Worm (Caenorhabditis elegans) whole organism, L4/young adult: Measurements from ENCODE around the gene F09C6.11.

Experiments
- dao-5 ChIP-seq: sonication (generic microtip); optimal IDR thresholded peaks from 2 replicates; lab custom pipeline; 2016; ENCODE audit warnings: missing genotype, missing genetic modification characterization, moderate library complexity, missing compliant biosample characterization
- him-1 ChIP-seq: sonication (generic microtip); optimal IDR thresholded peaks from 2 replicates; lab custom pipeline; 2016; ENCODE audit warnings: missing genotype, missing genetic modification reagents, missing genetic modification characterization, missing compliant biosample characterization

- TF ChIP-seq dao-5 = no peak
- no peak for TF ChIP-seq him-1 (tag; lab: Kevin White, UChicago)
Measured at ce11 chrV:16918378-16918777, 36.3 kb upstream of the F09C6.11 start, which contains the start of the genes fbxa-206 and Y102A5C.2.
